Fruit fly (Drosophila melanogaster) Kc167 (cell line): ENCODE data around the gene CG31798.

Experiments
- Myc ChIP-seq: fragments of >200 bp; optimal IDR thresholded peaks from 2 replicates; lab custom pipeline; 2017; ENCODE audit warnings: missing external identifiers
- h ChIP-seq: fragments of >200 bp; optimal IDR thresholded peaks from 3 replicates; lab custom pipeline; 2018; ENCODE audit warnings: missing external identifiers
- insv ChIP-seq: fragments of >200 bp; optimal IDR thresholded peaks from 3 replicates; lab custom pipeline; 2018; ENCODE audit warnings: missing external identifiers
- psq ChIP-seq: fragments of >200 bp; optimal IDR thresholded peaks from 2 replicates; lab custom pipeline; 2017; ENCODE audit warnings: missing external identifiers
- ttk ChIP-seq: sonication (Bioruptor generic); optimal IDR thresholded peaks from 2 replicates; lab custom pipeline; 2017; ENCODE audit warnings: missing external identifiers

DNA sequence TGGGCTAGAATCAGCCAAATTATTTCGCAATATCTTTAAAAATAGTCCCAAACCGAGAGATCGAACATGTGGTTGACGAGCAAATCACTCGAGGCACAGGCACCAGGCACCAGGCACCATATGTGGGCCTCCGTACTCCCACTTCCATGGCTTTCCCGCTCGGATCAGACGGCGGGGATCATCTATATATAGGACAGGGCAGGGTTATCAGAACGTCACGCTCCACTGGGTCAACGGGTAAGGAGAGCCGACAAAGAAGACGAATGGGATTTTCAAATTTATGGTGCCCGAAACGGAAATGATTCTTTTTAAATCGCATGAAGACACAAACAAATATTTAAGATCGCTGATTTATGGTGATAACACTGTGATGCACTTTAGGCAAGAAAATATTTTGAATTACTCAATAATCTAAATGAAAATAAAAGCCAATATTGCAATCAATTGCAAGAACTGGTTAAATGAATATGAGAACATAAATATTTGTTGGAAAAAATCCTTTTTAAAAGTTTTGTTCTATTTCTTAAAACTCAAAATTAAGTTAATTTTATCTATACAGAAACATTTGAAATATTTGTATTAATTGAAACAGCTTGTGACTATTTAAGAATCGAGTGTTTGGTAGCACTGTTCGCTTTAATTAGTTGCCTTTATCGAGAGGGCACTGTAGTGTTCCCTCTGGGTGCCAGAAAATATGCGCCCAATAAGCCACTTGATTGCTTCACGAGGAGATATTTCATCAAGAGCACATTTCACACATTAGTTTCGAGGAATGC lies 19.3 kb downstream of the CG31798 start:
- TF ChIP-seq psq (lab: Kevin White, UChicago) (no peak), h (lab: Kevin White, UChicago) (no peak), insv (lab: Kevin White, UChicago) (no peak), Myc (lab: Kevin White, UChicago) (no peak), ttk (lab: Kevin White, UChicago) (no peak)
